Worm (Caenorhabditis elegans) whole organism, L2 larva: ENCODE data around the gene Y54E2A.10.

Experiments
- C34F6.9 ChIP-seq: fragments of 150-350 bp; optimal IDR thresholded peaks from 2 replicates; lab custom pipeline; 2014; ENCODE audit warnings: missing biosample characterization, missing genetic modification characterization
- F13H6.1 ChIP-seq: sonication (generic microtip); optimal IDR thresholded peaks from 2 replicates; lab custom pipeline; 2016; ENCODE audit warnings: missing genetic modification characterization, missing compliant biosample characterization
- R02D3.7 ChIP-seq: fragments of 150-350 bp; optimal IDR thresholded peaks from 2 replicates; lab custom pipeline; 2014; ENCODE audit warnings: missing biosample characterization, missing genetic modification characterization
- Y55F3AM.14 ChIP-seq: fragments of 200-800 bp; sonication (Bioruptor generic); optimal IDR thresholded peaks from 2 replicates; lab custom pipeline; 2018; ENCODE audit warnings: mild to moderate bottlenecking, missing genetic modification characterization, missing compliant biosample characterization
- ZK546.5 ChIP-seq: sonication (generic microtip); optimal IDR thresholded peaks from 2 replicates; lab custom pipeline; 2017; ENCODE audit warnings: missing biosample characterization, missing genetic modification characterization
- alr-1 ChIP-seq: fragments of 150-350 bp; optimal IDR thresholded peaks from 2 replicates; lab custom pipeline; 2014; ENCODE audit warnings: missing biosample characterization, missing genetic modification characterization
- aly-2 ChIP-seq: fragments of 150-350 bp; optimal IDR thresholded peaks from 2 replicates; lab custom pipeline; 2014; ENCODE audit warnings: missing biosample characterization, missing genetic modification characterization
- ama-1 ChIP-seq: fragments of 150-350 bp; optimal IDR thresholded peaks from 2 replicates; lab custom pipeline; 2018; ENCODE audit warnings: inconsistent platforms
- blmp-1 ChIP-seq: sonication (generic microtip); optimal IDR thresholded peaks from 2 replicates; lab custom pipeline; 2017; ENCODE audit warnings: missing genetic modification characterization, mild to moderate bottlenecking, missing compliant biosample characterization, antibody characterized with exemption, moderate library complexity; ENCODE audit not compliant: insufficient read depth
- ceh-16 ChIP-seq: fragments of 150-350 bp; optimal IDR thresholded peaks from 2 replicates; lab custom pipeline; 2014; ENCODE audit warnings: missing biosample characterization, missing genetic modification characterization
- crh-2 ChIP-seq: sonication (generic microtip); optimal IDR thresholded peaks from 2 replicates; lab custom pipeline; 2017; ENCODE audit warnings: missing biosample characterization, missing genetic modification characterization
- dmd-4 ChIP-seq: sonication (generic microtip); optimal IDR thresholded peaks from 2 replicates; lab custom pipeline; 2017; ENCODE audit warnings: missing biosample characterization, missing genetic modification characterization
- egl-27 ChIP-seq: sonication (generic microtip); optimal IDR thresholded peaks from 3 replicates; lab custom pipeline; 2017; ENCODE audit warnings: missing biosample characterization, missing genetic modification reagents, missing genetic modification characterization
- elt-1 ChIP-seq: fragments of 150-350 bp; optimal IDR thresholded peaks from 2 replicates; lab custom pipeline; 2014; ENCODE audit warnings: missing biosample characterization, missing genetic modification characterization
- elt-3 ChIP-seq: sonication (generic microtip); optimal IDR thresholded peaks from 2 replicates; lab custom pipeline; 2017; ENCODE audit warnings: missing biosample characterization, missing genetic modification characterization
- fos-1 ChIP-seq: fragments of 150-350 bp; optimal IDR thresholded peaks from 2 replicates; lab custom pipeline; 2014; ENCODE audit warnings: missing biosample characterization, missing genetic modification characterization
- gmeb-1 ChIP-seq: fragments of 150-350 bp; optimal IDR thresholded peaks from 2 replicates; lab custom pipeline; 2014; ENCODE audit warnings: missing biosample characterization, missing genetic modification characterization
- lin-13 ChIP-seq: fragments of 150-350 bp; optimal IDR thresholded peaks from 2 replicates; lab custom pipeline; 2014; ENCODE audit warnings: missing biosample characterization, missing genetic modification reagents, missing genetic modification characterization
- lsy-2 ChIP-seq, 2 experiments: fragments of 150-350 bp in 1 of 2; sonication (generic microtip) in 1 of 2; optimal IDR thresholded peaks; 2 replicates each; lab custom pipeline; 2014 to 2017; ENCODE audit warnings: missing biosample characterization in 2 of 2, missing genetic modification characterization in 2 of 2
- mab-5 ChIP-seq: fragments of 150-350 bp; optimal IDR thresholded peaks from 2 replicates; lab custom pipeline; 2014; ENCODE audit warnings: missing biosample characterization, missing genetic modification characterization
- mbf-1 ChIP-seq: sonication (generic microtip); optimal IDR thresholded peaks from 2 replicates; lab custom pipeline; 2017; ENCODE audit warnings: missing biosample characterization, missing genetic modification characterization
- mdl-1 ChIP-seq, 2 experiments: fragments of 150-350 bp in 1 of 2; sonication (generic microtip) in 1 of 2; optimal IDR thresholded peaks; 2 replicates each; lab custom pipeline; 2017; ENCODE audit warnings: missing biosample characterization in 2 of 2, missing genetic modification characterization in 2 of 2
- nhr-10 ChIP-seq: sonication (generic microtip); optimal IDR thresholded peaks from 2 replicates; lab custom pipeline; 2017; ENCODE audit warnings: missing biosample characterization, missing genetic modification characterization
- nhr-11 ChIP-seq: fragments of 150-350 bp; optimal IDR thresholded peaks from 2 replicates; lab custom pipeline; 2014; ENCODE audit warnings: missing biosample characterization, missing genetic modification characterization
- nhr-12 ChIP-seq: fragments of 150-350 bp; optimal IDR thresholded peaks from 2 replicates; lab custom pipeline; 2014; ENCODE audit warnings: missing biosample characterization, missing genetic modification characterization
- nhr-129 ChIP-seq: fragments of 150-350 bp; optimal IDR thresholded peaks from 2 replicates; lab custom pipeline; 2014; ENCODE audit warnings: missing biosample characterization, missing genetic modification characterization
- nhr-21 ChIP-seq: fragments of 150-350 bp; optimal IDR thresholded peaks from 2 replicates; lab custom pipeline; 2014; ENCODE audit warnings: missing biosample characterization, missing genetic modification characterization
- nhr-23 ChIP-seq: fragments of 150-350 bp; optimal IDR thresholded peaks from 2 replicates; lab custom pipeline; 2014; ENCODE audit warnings: missing biosample characterization, missing genetic modification reagents, missing genetic modification characterization
- nhr-237 ChIP-seq: fragments of 150-350 bp; optimal IDR thresholded peaks from 2 replicates; lab custom pipeline; 2014; ENCODE audit warnings: missing biosample characterization, missing genetic modification characterization
- nhr-25 ChIP-seq: fragments of 150-350 bp; sonication (generic microtip); optimal IDR thresholded peaks from 3 replicates; lab custom pipeline; 2014; ENCODE audit warnings: missing biosample characterization, missing genetic modification characterization
- nhr-6 ChIP-seq: fragments of 150-350 bp; optimal IDR thresholded peaks from 2 replicates; lab custom pipeline; 2014; ENCODE audit warnings: missing biosample characterization, missing genetic modification characterization
- nhr-77 ChIP-seq: fragments of 150-350 bp; optimal IDR thresholded peaks from 2 replicates; lab custom pipeline; 2014; ENCODE audit warnings: missing biosample characterization, missing genetic modification characterization
- peb-1 ChIP-seq: fragments of 150-350 bp; optimal IDR thresholded peaks from 2 replicates; lab custom pipeline; 2014; ENCODE audit warnings: missing biosample characterization, missing genetic modification characterization
- sem-4 ChIP-seq: fragments of 150-350 bp; optimal IDR thresholded peaks from 2 replicates; lab custom pipeline; 2014; ENCODE audit warnings: missing biosample characterization, missing genetic modification reagents, missing genetic modification characterization
- skn-1 ChIP-seq: sonication (generic microtip); optimal IDR thresholded peaks from 2 replicates; lab custom pipeline; 2017; ENCODE audit warnings: missing biosample characterization, missing genetic modification characterization
- sma-3 ChIP-seq: sonication (generic microtip); optimal IDR thresholded peaks from 2 replicates; lab custom pipeline; 2016; ENCODE audit warnings: missing genetic modification reagents, missing genetic modification characterization, missing compliant biosample characterization
- snpc-4 ChIP-seq: fragments of 150-350 bp; optimal IDR thresholded peaks from 2 replicates; lab custom pipeline; 2014; ENCODE audit warnings: missing biosample characterization, missing genetic modification characterization
- unc-55 ChIP-seq: fragments of 150-350 bp; sonication (generic microtip); optimal IDR thresholded peaks from 3 replicates; lab custom pipeline; 2014; ENCODE audit warnings: missing biosample characterization, missing genetic modification reagents, missing genetic modification characterization
- unc-62 ChIP-seq: fragments of 150-350 bp; optimal IDR thresholded peaks from 2 replicates; lab custom pipeline; 2014; ENCODE audit warnings: missing biosample characterization, missing genetic modification reagents, missing genetic modification characterization
- zag-1 ChIP-seq: fragments of 150-350 bp; optimal IDR thresholded peaks from 2 replicates; lab custom pipeline; 2014; ENCODE audit warnings: missing biosample characterization, missing genetic modification characterization
- ztf-1 ChIP-seq: fragments of 200-800 bp; sonication (Bioruptor generic); conservative IDR thresholded peaks from 2 replicates; pipeline ENCODE4 v1.3.6; 2022; ENCODE audit warnings: missing genetic modification characterization, missing compliant biosample characterization
- ztf-11 ChIP-seq: sonication (generic microtip); optimal IDR thresholded peaks from 2 replicates; lab custom pipeline; 2017; ENCODE audit warnings: missing biosample characterization, missing genetic modification characterization
- ztf-4 ChIP-seq: fragments of 150-350 bp; optimal IDR thresholded peaks from 2 replicates; lab custom pipeline; 2014; ENCODE audit warnings: missing biosample characterization, missing genetic modification characterization

Y54E2A.10 gene

ce11 chrII:14804259-14804899 is 13.5 kb downstream of the Y54E2A.10 start, which contains the start of gene W01D2.3 (continued):
- TF ChIP-seq unc-62 (GFP tag; lab: Kevin White, UChicago) (no peak), mab-5 (tag; lab: Kevin White, UChicago) (peak; percentile 19), ama-1 (lab: Kevin White, UChicago) (peak; percentile 4), R02D3.7 (tag; lab: Kevin White, UChicago) (no peak), elt-3 (no peak), ztf-1 (GFP tag; lab: Robert Waterston, UW) (no peak), C34F6.9 (tag; lab: Kevin White, UChicago) (peak; percentile 51), unc-55 (GFP tag; lab: Kevin White, UChicago) (peak; percentile 61), blmp-1 (tag; lab: Kevin White, UChicago) (peak; percentile 78), ceh-16 (tag; lab: Kevin White, UChicago) (no peak), lin-13 (GFP tag; lab: Kevin White, UChicago) (peak; percentile 45), aly-2 (no peak), F13H6.1 (tag; lab: Kevin White, UChicago) (peak; percentile 76), mbf-1 (tag; lab: Kevin White, UChicago) (no peak), ZK546.5 (tag; lab: Kevin White, UChicago) (no peak), mdl-1 (tag; optimal IDR thresholded peaks at IDR 0.05; lab: Kevin White, UChicago) (no peak), lsy-2 (tag; optimal IDR thresholded peaks at IDR 0.05; lab: Kevin White, UChicago) (peak; percentile 50 to 71), crh-2 (tag; lab: Kevin White, UChicago) (peak; percentile 40), nhr-6 (tag; lab: Kevin White, UChicago) (peak; percentile 61)
- TF ChIP-seq, all 48 proteins: peak for 23

- TF ChIP-seq unc-55 (GFP tag; lab: Kevin White, UChicago) (no peak), egl-27 (tag; lab: Kevin White, UChicago) (no peak), crh-2 (tag; lab: Kevin White, UChicago) (no peak), ama-1 (lab: Kevin White, UChicago) (no peak), ztf-11 (tag; lab: Kevin White, UChicago) (no peak), alr-1 (tag; lab: Kevin White, UChicago) (no peak), nhr-129 (tag; lab: Kevin White, UChicago) (no peak), fos-1 (no peak), sma-3 (no peak), nhr-237 (tag; lab: Kevin White, UChicago) (no peak), nhr-21 (tag; lab: Kevin White, UChicago) (no peak), lin-13 (GFP tag; lab: Kevin White, UChicago) (no peak), skn-1 (tag; lab: Kevin White, UChicago) (no peak), unc-62 (GFP tag; lab: Kevin White, UChicago) (no peak), gmeb-1 (no peak), aly-2 (no peak), dmd-4 (tag; lab: Kevin White, UChicago) (no peak), nhr-6 (tag; lab: Kevin White, UChicago) (no peak), elt-3 (no peak), F13H6.1 (tag; lab: Kevin White, UChicago) (no peak)
Observed at ce11 chrII:14805686-14806085, 14.8 kb downstream of the Y54E2A.10 start, which contains the start of gene srt-11. TSS of gene srt-11 (plus strand) at chrII:14805986.

- TF ChIP-seq nhr-11 (tag; lab: Kevin White, UChicago), result no peak
- no peak for TF ChIP-seq F13H6.1 (tag; lab: Kevin White, UChicago)
Observed at ce11 chrII:14808686-14809085, 17.8 kb downstream of the Y54E2A.10 start, which contains the start of gene W01D2.6. TSS of gene W01D2.6 (plus strand) at chrII:14808986.

- TF ChIP-seq nhr-77 (tag; lab: Kevin White, UChicago) (no peak), nhr-129 (tag; lab: Kevin White, UChicago) (peak; percentile 30), peb-1 (tag; lab: Kevin White, UChicago) (no peak), elt-3 (no peak), mab-5 (tag; lab: Kevin White, UChicago) (no peak), zag-1 (no peak), aly-2 (no peak), nhr-10 (tag; lab: Kevin White, UChicago) (no peak), ztf-4 (tag; lab: Kevin White, UChicago) (no peak), nhr-12 (tag; lab: Kevin White, UChicago) (no peak), elt-1 (tag; lab: Kevin White, UChicago) (no peak), unc-62 (GFP tag; lab: Kevin White, UChicago) (no peak), ama-1 (lab: Kevin White, UChicago) (no peak), C34F6.9 (tag; lab: Kevin White, UChicago) (peak; percentile 51), unc-55 (GFP tag; lab: Kevin White, UChicago) (peak; percentile 15), sem-4 (tag; lab: Kevin White, UChicago) (no peak), Y55F3AM.14 (no peak), nhr-237 (tag; lab: Kevin White, UChicago) (no peak), nhr-25 (no peak), crh-2 (tag; lab: Kevin White, UChicago) (no peak), nhr-23 (tag; lab: Kevin White, UChicago) (no peak), nhr-21 (tag; lab: Kevin White, UChicago) (no peak), R02D3.7 (tag; lab: Kevin White, UChicago) (no peak), nhr-6 (tag; lab: Kevin White, UChicago) (no peak), F13H6.1 (tag; lab: Kevin White, UChicago) (peak; percentile 44), mbf-1 (tag; lab: Kevin White, UChicago) (no peak), snpc-4 (tag; lab: Kevin White, UChicago) (peak; percentile 66), lin-13 (GFP tag; lab: Kevin White, UChicago) (peak; percentile 11), skn-1 (tag; lab: Kevin White, UChicago) (no peak), nhr-11 (tag; lab: Kevin White, UChicago) (no peak)
Observed at ce11 chrII:14810609-14811008, 19.8 kb downstream of the Y54E2A.10 start.
